Worm (Caenorhabditis elegans): ENCODE results near the gene T03F6.4.

DNA sequence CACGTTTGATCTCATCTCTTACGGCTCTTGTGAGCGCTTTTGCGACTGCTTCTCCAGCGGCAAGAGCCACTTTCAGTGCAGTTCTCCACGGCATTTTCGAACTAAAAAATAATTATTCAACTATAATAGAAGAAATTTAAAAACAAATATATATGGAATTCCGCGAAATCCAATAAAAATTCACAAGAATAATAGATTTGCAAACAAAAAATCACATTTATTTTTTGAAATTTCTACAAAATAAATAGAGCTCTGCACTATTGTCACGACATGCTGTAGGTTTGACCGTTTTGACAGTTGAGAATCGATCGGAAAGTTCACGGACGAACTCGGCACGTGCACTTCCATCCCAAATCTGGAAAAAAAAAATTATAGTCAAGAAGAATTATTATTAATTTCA, 49.6 kb downstream of the T03F6.4 start, which contains the start of gene F45G2.8:
- TF ChIP-seq tbx-2 (tag; optimal IDR thresholded peaks at IDR 0.05), result no peak
- no peak for TF ChIP-seq ceh-9 (tag; optimal IDR thresholded peaks at IDR 0.05)
- TF ChIP-seq lin-39 (tag; optimal IDR thresholded peaks at IDR 0.05), result no peak
- no peak for TF ChIP-seq nhr-23 (tag; optimal IDR thresholded peaks at IDR 0.05)
